Worm (Caenorhabditis elegans) whole organism, late embryonic: ENCODE data around the gene F59E12.1.
A peak's percentile ranks its signal among the peaks of the same experiment; 100 is the strongest.

Experiments used
- Y22D7AL.16 ChIP-seq: sonication (generic microtip); optimal IDR thresholded peaks from 2 replicates; lab custom pipeline; 2016; ENCODE audit warnings: missing genetic modification characterization, missing compliant biosample characterization
- ama-1 ChIP-seq: fragments of 150-350 bp; optimal IDR thresholded peaks from 2 replicates; lab custom pipeline; 2014
- ceh-14 ChIP-seq: sonication (generic microtip); optimal IDR thresholded peaks from 2 replicates; lab custom pipeline; 2016; ENCODE audit warnings: missing genotype, missing genetic modification characterization, missing compliant biosample characterization
- ceh-19 ChIP-seq: fragments of 200-800 bp; sonication (Bioruptor generic); optimal IDR thresholded peaks from 2 replicates; lab custom pipeline; 2018; ENCODE audit warnings: mild to moderate bottlenecking, missing genetic modification characterization, missing compliant biosample characterization
- ceh-22 ChIP-seq: sonication (generic microtip); optimal IDR thresholded peaks from 2 replicates; lab custom pipeline; 2017; ENCODE audit warnings: missing biosample characterization, missing genetic modification characterization
- ceh-30 ChIP-seq: fragments of 150-350 bp; optimal IDR thresholded peaks from 2 replicates; lab custom pipeline; 2014; ENCODE audit warnings: missing biosample characterization, missing genetic modification characterization
- fax-1 ChIP-seq: sonication (generic microtip); optimal IDR thresholded peaks from 2 replicates; lab custom pipeline; 2016; ENCODE audit warnings: missing genotype, missing genetic modification characterization, missing compliant biosample characterization
- hlh-8 ChIP-seq: sonication (generic microtip); optimal IDR thresholded peaks from 2 replicates; lab custom pipeline; 2016; ENCODE audit warnings: missing genotype, missing genetic modification characterization, missing compliant biosample characterization
- lim-6 ChIP-seq: sonication (generic microtip); optimal IDR thresholded peaks from 2 replicates; lab custom pipeline; 2016; ENCODE audit warnings: missing genetic modification characterization, missing compliant biosample characterization
- nfya-1 ChIP-seq: sonication (generic microtip); optimal IDR thresholded peaks from 2 replicates; lab custom pipeline; 2017; ENCODE audit warnings: missing genetic modification characterization, mild to moderate bottlenecking, missing compliant biosample characterization, antibody characterized with exemption, moderate library complexity
- nhr-11 ChIP-seq: fragments of 150-350 bp; optimal IDR thresholded peaks from 2 replicates; lab custom pipeline; 2014; ENCODE audit warnings: missing biosample characterization, missing genetic modification characterization
- sdc-2 ChIP-seq: sonication (generic microtip); optimal IDR thresholded peaks from 2 replicates; lab custom pipeline; 2016; ENCODE audit warnings: missing genotype, missing genetic modification characterization, missing compliant biosample characterization
- syd-9 ChIP-seq: sonication (generic microtip); optimal IDR thresholded peaks from 2 replicates; lab custom pipeline; 2016; ENCODE audit warnings: mild to moderate bottlenecking, missing genetic modification characterization, moderate library complexity, missing compliant biosample characterization

DNA sequence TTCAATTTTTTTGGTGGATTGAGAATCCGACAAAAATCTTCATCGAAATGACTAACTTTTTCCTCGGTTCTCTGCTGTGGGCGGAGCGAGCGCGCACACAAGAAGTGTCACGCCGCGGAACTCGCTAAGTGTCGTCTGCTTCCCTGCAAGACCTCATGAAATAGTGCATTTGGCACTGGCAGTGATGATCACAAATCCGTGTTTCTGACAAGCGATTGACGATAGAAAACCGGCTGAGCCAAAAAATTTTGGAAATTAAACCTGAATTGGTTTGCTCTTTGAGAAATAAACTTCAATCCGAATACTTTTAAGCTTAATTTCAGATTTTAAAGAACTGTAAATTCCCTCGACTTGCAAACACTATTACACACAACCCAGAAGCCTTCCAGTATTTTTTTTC, 47.2 kb downstream of the F59E12.1 start:
- TF ChIP-seq nhr-11 (tag; lab: Kevin White, UChicago) (no peak), nfya-1 (no peak), hlh-8 (tag; lab: Kevin White, UChicago) (no peak), ceh-30 (tag; lab: Kevin White, UChicago) (no peak), syd-9 (tag; lab: Kevin White, UChicago) (no peak), ama-1 (lab: Kevin White, UChicago) (peak; percentile 66), ceh-19 (GFP tag; lab: Kevin White, UChicago) (no peak), ceh-22 (tag; lab: Kevin White, UChicago) (no peak), fax-1 (tag; lab: Kevin White, UChicago) (no peak), lim-6 (no peak), ceh-14 (tag; lab: Kevin White, UChicago) (no peak), sdc-2 (no peak), Y22D7AL.16 (tag; lab: Kevin White, UChicago) (no peak)
